Fruit fly (Drosophila melanogaster): Measurements from ENCODE around the gene Dnali1.

The Dnali1 gene

DNA sequence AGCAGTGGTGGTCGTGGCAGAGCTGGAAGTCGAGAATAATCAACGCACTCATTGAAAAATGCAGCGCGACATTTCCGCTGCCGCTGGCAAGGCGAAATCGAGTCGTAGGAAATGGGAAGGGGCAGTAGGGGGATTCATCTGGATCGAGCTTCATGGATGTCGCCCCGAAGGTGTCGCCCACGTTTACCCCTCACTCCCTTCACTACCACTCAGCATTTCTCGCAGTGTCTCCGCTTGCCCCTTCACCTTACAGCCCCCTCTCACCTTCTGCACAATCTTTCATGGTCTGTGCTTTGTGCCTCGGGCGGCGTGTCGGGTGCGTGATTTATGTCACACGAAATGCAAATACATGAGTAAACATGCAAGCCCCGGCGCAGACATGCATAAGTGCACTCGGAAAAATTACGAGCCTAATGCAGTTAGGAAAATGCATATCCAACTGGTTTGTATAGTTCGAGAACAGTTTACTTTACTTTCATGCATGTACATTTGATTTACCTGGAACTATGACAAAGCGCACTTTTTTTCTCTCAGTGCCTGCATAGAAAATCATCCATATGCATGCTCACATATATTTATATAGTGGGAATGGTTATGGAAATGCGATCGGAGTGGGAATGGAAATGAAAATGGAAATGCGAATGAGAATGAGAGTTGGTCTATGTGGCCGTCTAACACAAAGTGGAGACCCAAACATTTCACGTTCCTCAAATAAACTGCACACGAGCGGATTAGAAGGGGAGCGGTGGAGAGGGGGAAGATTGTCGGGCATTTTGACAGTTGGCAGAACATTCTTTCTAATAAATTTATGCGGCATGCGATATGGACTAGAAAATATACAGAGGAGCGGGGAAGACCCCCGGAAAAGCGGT is 43.5 kb downstream of the Dnali1 start (continued):
- peak; percentile 97 for TF ChIP-seq ATbp (GFP tag; optimal IDR thresholded peaks at IDR 0.05)
- TF ChIP-seq CG12744 (GFP tag; optimal IDR thresholded peaks at IDR 0.05), result peak; percentile 25
- TF ChIP-seq dimm (GFP tag; IDR thresholded peaks at IDR 0.05), result peak; percentile 83
- TF ChIP-seq gsb (GFP tag; IDR thresholded peaks at IDR 0.05), result no peak
- peak; percentile 25 for TF ChIP-seq CG18011 (GFP tag; optimal IDR thresholded peaks at IDR 0.05)
- TF ChIP-seq phol (tag; optimal IDR thresholded peaks at IDR 0.05), result peak; percentile 94
- TF ChIP-seq HmgD (GFP tag; optimal IDR thresholded peaks at IDR 0.05), result peak; percentile 70
- peak; percentile 93 for TF ChIP-seq jumu (GFP tag; optimal IDR thresholded peaks at IDR 0.05)
- TF ChIP-seq CG16779 (GFP tag; IDR thresholded peaks at IDR 0.05), result peak; percentile 54; the same call in 1 of the 2 replicates
- TF ChIP-seq pb (GFP tag; optimal IDR thresholded peaks at IDR 0.05), result peak; percentile 82
- peak; percentile 75 for TF ChIP-seq CG10959 (GFP tag; IDR thresholded peaks at IDR 0.05)
- peak; percentile 83 for TF ChIP-seq row (GFP tag; IDR thresholded peaks at IDR 0.05)
- TF ChIP-seq fd64A (GFP tag; optimal IDR thresholded peaks at IDR 0.05), result peak; percentile 94
- TF ChIP-seq dmrt99B (tag; optimal IDR thresholded peaks at IDR 0.05), result peak; percentile 96
- TF ChIP-seq CG14441 (GFP tag; IDR thresholded peaks at IDR 0.05), result peak; percentile 78
- TF ChIP-seq gt (GFP tag; IDR thresholded peaks at IDR 0.05), result peak; percentile 94
- no peak for TF ChIP-seq sc (optimal IDR thresholded peaks at IDR 0.05)
- TF ChIP-seq sc (GFP tag; optimal IDR thresholded peaks at IDR 0.05), result peak; percentile 91
- TF ChIP-seq trem (tag; optimal IDR thresholded peaks at IDR 0.05), result peak; percentile 81
- 0 out of 2 replicates have a peak, but pooled peaks have one; percentile 63 for TF ChIP-seq bowl (GFP tag; IDR thresholded peaks at IDR 0.05)
- TF ChIP-seq chm (GFP tag; IDR thresholded peaks at IDR 0.05), result peak; percentile 96
- TF ChIP-seq CkIIα-i1 (GFP tag; IDR thresholded peaks at IDR 0.05), result no peak
- TF ChIP-seq Dip3 (GFP tag; optimal IDR thresholded peaks at IDR 0.05), result peak; percentile 24
- TF ChIP-seq CoRest (tag; optimal IDR thresholded peaks at IDR 0.05), result peak; percentile 92
- no peak for TF ChIP-seq CG13287 (GFP tag; IDR thresholded peaks at IDR 0.05; ENCODE audit: partially characterized antibody)
- peak; percentile 76 for TF ChIP-seq gcm2 (GFP tag; optimal IDR thresholded peaks at IDR 0.05)
- TF ChIP-seq wor (GFP tag; IDR thresholded peaks at IDR 0.05), result peak; percentile 92
- peak in 1 of 3 experiments; percentile 88 for TF ChIP-seq lola (GFP tag; optimal IDR thresholded peaks at IDR 0.05)
- peak; percentile 88 for TF ChIP-seq CG30403 (GFP tag; optimal IDR thresholded peaks at IDR 0.05)
- TF ChIP-seq Chrac-16 (GFP tag; optimal IDR thresholded peaks at IDR 0.05), result peak; percentile 77
- peak; percentile 74; the same call in 2 of the 3 replicates for TF ChIP-seq CG11695 (GFP tag; IDR thresholded peaks at IDR 0.05)
- peak; percentile 82 for TF ChIP-seq grau (tag; optimal IDR thresholded peaks at IDR 0.05)
- peak; percentile 96 for TF ChIP-seq CG18262 (tag; optimal IDR thresholded peaks at IDR 0.05)
- TF ChIP-seq CG11247 (GFP tag; IDR thresholded peaks at IDR 0.05), result peak; percentile 78
- no peak for TF ChIP-seq Bgb (GFP tag; IDR thresholded peaks at IDR 0.05; ENCODE audit: partially characterized antibody)
- TF ChIP-seq maf-S (GFP tag; optimal IDR thresholded peaks at IDR 0.05), result peak; percentile 79
- peak; percentile 54 for TF ChIP-seq CG11085 (GFP tag; IDR thresholded peaks at IDR 0.05)
- no peak for TF ChIP-seq hb (GFP tag; IDR thresholded peaks at IDR 0.05; ENCODE audit: partially characterized antibody)
- no peak for TF ChIP-seq CG34224 (GFP tag; IDR thresholded peaks at IDR 0.05; ENCODE audit: partially characterized antibody)
- TF ChIP-seq CG13624 (GFP tag; optimal IDR thresholded peaks at IDR 0.05), result peak; percentile 52
- peak; percentile 35; the same call in 1 of the 2 replicates for TF ChIP-seq Ravus (GFP tag; IDR thresholded peaks at IDR 0.05)
- peak; percentile 14 for TF ChIP-seq nom (GFP tag; optimal IDR thresholded peaks at IDR 0.05)
- TF ChIP-seq gcm (GFP tag; optimal IDR thresholded peaks at IDR 0.05), result peak; percentile 86
- TF ChIP-seq Awh (GFP tag; IDR thresholded peaks at IDR 0.05), result peak; percentile 93
- TF ChIP-seq crol (GFP tag; IDR thresholded peaks at IDR 0.05), result peak; percentile 96
- peak; percentile 92 for TF ChIP-seq Oli (tag; optimal IDR thresholded peaks at IDR 0.05)
- peak; percentile 65 for TF ChIP-seq Nf-YB (GFP tag; optimal IDR thresholded peaks at IDR 0.05)
- TF ChIP-seq cas (GFP tag; IDR thresholded peaks at IDR 0.05), result no peak
- TF ChIP-seq CG13775 (GFP tag; optimal IDR thresholded peaks at IDR 0.05), result peak; percentile 67

Measured in whole organism, embryonic.